Fruit fly (Drosophila melanogaster) whole organism, embryonic: Measurements from ENCODE around the gene CG3534.

Experiments
- ATbp ChIP-seq: fragments of 200-800 bp; sonication (Bioruptor generic); optimal IDR thresholded peaks from 2 replicates; lab custom pipeline; 2017; ENCODE audit warnings: missing biosample characterization, mild to moderate bottlenecking, missing genetic modification characterization, missing genetic modification reagents
- B-H2 ChIP-seq: fragments of 200-800 bp; sonication (Bioruptor generic); optimal IDR thresholded peaks from 2 replicates; lab custom pipeline; 2018; ENCODE audit warnings: missing biosample characterization, mild to moderate bottlenecking, missing genetic modification characterization
- CG10543 ChIP-seq: fragments of 200-800 bp; sonication (Bioruptor generic); optimal IDR thresholded peaks from 3 replicates; lab custom pipeline; 2017; ENCODE audit warnings: missing biosample characterization, mild to moderate bottlenecking, missing genetic modification characterization, moderate library complexity
- CG11456 ChIP-seq: fragments of 200-800 bp; sonication (Bioruptor generic); IDR thresholded peaks from 3 replicates; pipeline ENCODE4 v1.3.6; 2022; ENCODE audit warnings: missing biosample characterization, missing genetic modification characterization
- CG11560 ChIP-seq: fragments of 200-800 bp; sonication (Bioruptor generic); IDR thresholded peaks from 3 replicates; pipeline ENCODE4 v1.3.6; 2022; ENCODE audit warnings: missing biosample characterization, missing genetic modification characterization
- CG11695 ChIP-seq: fragments of 200-800 bp; sonication (Bioruptor generic); IDR thresholded peaks from 3 replicates; pipeline ENCODE4 v1.3.6; 2022; ENCODE audit warnings: missing biosample characterization, missing genetic modification characterization
- CG12659 ChIP-seq: fragments of 200-800 bp; sonication (Bioruptor generic); optimal IDR thresholded peaks from 3 replicates; lab custom pipeline; 2017; ENCODE audit warnings: mild to moderate bottlenecking, missing biosample characterization, missing genetic modification reagents, missing genetic modification characterization
- CG12769 ChIP-seq: fragments of 200-800 bp; sonication (Bioruptor generic); optimal IDR thresholded peaks from 2 replicates; lab custom pipeline; 2019; ENCODE audit warnings: missing biosample characterization, mild to moderate bottlenecking, missing genetic modification characterization, moderate library complexity
- CG1529 ChIP-seq: fragments of 200-800 bp; sonication (Bioruptor generic); optimal IDR thresholded peaks from 3 replicates; lab custom pipeline; 2018; ENCODE audit warnings: missing biosample characterization, missing genetic modification characterization
- CG18262 ChIP-seq: fragments of 200-800 bp; optimal IDR thresholded peaks from 3 replicates; lab custom pipeline; 2019; ENCODE audit warnings: missing biosample characterization, mild to moderate bottlenecking, missing genetic modification characterization, moderate library complexity
- CG18599 ChIP-seq: fragments of 200-800 bp; sonication (Bioruptor generic); optimal IDR thresholded peaks from 3 replicates; lab custom pipeline; 2017; ENCODE audit warnings: missing biosample characterization, missing genetic modification characterization, mild to moderate bottlenecking, moderate library complexity, missing genetic modification reagents
- CG3065 ChIP-seq: fragments of 200-800 bp; sonication (Bioruptor generic); optimal IDR thresholded peaks from 2 replicates; lab custom pipeline; 2016; ENCODE audit warnings: missing biosample characterization, missing genetic modification characterization
- CG6689 ChIP-seq: fragments of 200-800 bp; sonication (Bioruptor generic); IDR thresholded peaks from 2 replicates; pipeline ENCODE4 v1.3.6; 2022; ENCODE audit warnings: missing biosample characterization, missing genetic modification characterization
- CG9609 ChIP-seq: fragments of 200-800 bp; sonication (Bioruptor generic); optimal IDR thresholded peaks from 3 replicates; lab custom pipeline; 2016; ENCODE audit warnings: missing biosample characterization, missing genetic modification characterization
- Drgx ChIP-seq: fragments of 200-800 bp; sonication (Bioruptor generic); IDR thresholded peaks from 2 replicates; pipeline ENCODE4 v1.3.6; 2022; ENCODE audit warnings: missing biosample characterization, missing genetic modification characterization
- ERR ChIP-seq: fragments of 200-800 bp; sonication (Bioruptor generic); optimal IDR thresholded peaks from 2 replicates; lab custom pipeline; 2016; ENCODE audit warnings: missing biosample characterization, missing genetic modification characterization
- Fer3 ChIP-seq: fragments of 200-800 bp; sonication (Bioruptor generic); optimal IDR thresholded peaks from 2 replicates; lab custom pipeline; 2018; ENCODE audit warnings: missing biosample characterization, mild to moderate bottlenecking, missing genetic modification characterization, moderate library complexity
- Hr78 ChIP-seq, 2 experiments: fragments of 200-800 bp in 1 of 2; fragments of >200 bp in 1 of 2; sonication (Bioruptor generic) in 1 of 2; optimal IDR thresholded peaks; 2 replicates each; lab custom pipeline; 2017 to 2019; ENCODE audit warnings: missing biosample characterization in 2 of 2, missing genetic modification characterization in 2 of 2, mild to moderate bottlenecking in 1 of 2, moderate library complexity in 1 of 2
- MBD-R2 ChIP-seq: fragments of 200-800 bp; sonication (Bioruptor generic); IDR thresholded peaks from 2 replicates; pipeline ENCODE4 v1.3.6; 2022; ENCODE audit warnings: missing biosample characterization, missing genetic modification characterization
- Sox102F ChIP-seq: fragments of 200-800 bp; sonication (Bioruptor generic); optimal IDR thresholded peaks from 2 replicates; lab custom pipeline; 2018; ENCODE audit warnings: missing biosample characterization, mild to moderate bottlenecking, missing genetic modification characterization, moderate library complexity
- Trl ChIP-seq, 3 experiments: fragments of >200 bp in 2 of 3; fragments of 200-800 bp in 1 of 3; sonication (Bioruptor generic) in 1 of 3; optimal IDR thresholded peaks; 2 replicates in 1 of 3; 3 replicates in 2 of 3; lab custom pipeline; 2016 to 2017; ENCODE audit warnings: missing biosample characterization in 1 of 3, missing genetic modification characterization in 1 of 3
- ab ChIP-seq: fragments of 200-800 bp; sonication (Bioruptor generic); optimal IDR thresholded peaks from 2 replicates; lab custom pipeline; 2016; ENCODE audit warnings: missing biosample characterization, missing genetic modification characterization
- ase ChIP-seq: fragments of 200-800 bp; sonication (Bioruptor generic); IDR thresholded peaks from 3 replicates; pipeline ENCODE4 v1.3.6; 2022; ENCODE audit warnings: missing biosample characterization, missing genetic modification characterization
- bcd ChIP-seq: fragments of 200-800 bp; sonication (Bioruptor generic); optimal IDR thresholded peaks from 2 replicates; lab custom pipeline; 2017; ENCODE audit warnings: missing biosample characterization, mild to moderate bottlenecking, missing genetic modification characterization
- caup ChIP-seq: fragments of 200-800 bp; sonication (Bioruptor generic); optimal IDR thresholded peaks from 3 replicates; lab custom pipeline; 2017; ENCODE audit warnings: missing biosample characterization, mild to moderate bottlenecking, missing genetic modification characterization, moderate library complexity; ENCODE audit not compliant: severe bottlenecking
- crp ChIP-seq, 2 experiments: fragments of 200-800 bp; sonication (Bioruptor generic); optimal IDR thresholded peaks; 2 replicates in 1 of 2; 3 replicates in 1 of 2; lab custom pipeline; 2017; ENCODE audit warnings: missing biosample characterization in 2 of 2, missing genetic modification characterization in 2 of 2, mild to moderate bottlenecking in 1 of 2, moderate library complexity in 1 of 2
- fd96Cb ChIP-seq: fragments of 200-800 bp; sonication (Bioruptor generic); optimal IDR thresholded peaks from 2 replicates; lab custom pipeline; 2018; ENCODE audit warnings: missing biosample characterization, mild to moderate bottlenecking, missing genetic modification characterization, moderate library complexity
- ftz-f1 ChIP-seq: fragments of 200-800 bp; sonication (Bioruptor generic); optimal IDR thresholded peaks from 2 replicates; lab custom pipeline; 2016; ENCODE audit warnings: missing biosample characterization, missing genetic modification characterization
- grn ChIP-seq: fragments of 200-800 bp; sonication (Bioruptor generic); optimal IDR thresholded peaks from 3 replicates; lab custom pipeline; 2017; ENCODE audit warnings: missing biosample characterization, missing genetic modification characterization
- h ChIP-seq: fragments of >200 bp; optimal IDR thresholded peaks from 2 replicates; lab custom pipeline; 2017
- hth ChIP-seq: fragments of >200 bp; optimal IDR thresholded peaks from 2 replicates; lab custom pipeline; 2017; ENCODE audit warnings: inconsistent platforms
- ken ChIP-seq: fragments of 200-800 bp; sonication (Bioruptor generic); IDR thresholded peaks from 3 replicates; pipeline ENCODE4 v1.3.6; 2022; ENCODE audit warnings: missing biosample characterization, missing genetic modification characterization
- mld ChIP-seq: fragments of 200-800 bp; sonication (Bioruptor generic); IDR thresholded peaks from 3 replicates; pipeline ENCODE4 v1.3.6; 2022; ENCODE audit warnings: missing biosample characterization, missing genetic modification characterization; ENCODE audit not compliant: partially characterized antibody
- nerfin-2 ChIP-seq: fragments of 200-800 bp; sonication (Bioruptor generic); IDR thresholded peaks from 2 replicates; pipeline ENCODE4 v1.3.6; 2022; ENCODE audit warnings: missing biosample characterization, missing genetic modification characterization; ENCODE audit not compliant: partially characterized antibody
- nmo ChIP-seq: fragments of 200-800 bp; sonication (Bioruptor generic); optimal IDR thresholded peaks from 2 replicates; lab custom pipeline; 2018; ENCODE audit warnings: missing biosample characterization, mild to moderate bottlenecking, missing genetic modification characterization, moderate library complexity
- pfk ChIP-seq: fragments of 200-800 bp; sonication (Bioruptor generic); optimal IDR thresholded peaks from 2 replicates; lab custom pipeline; 2018; ENCODE audit warnings: missing biosample characterization, mild to moderate bottlenecking, missing genetic modification characterization, moderate library complexity
- rib ChIP-seq: fragments of 200-800 bp; sonication (Bioruptor generic); IDR thresholded peaks from 2 replicates; pipeline ENCODE4 v1.3.6; 2022; ENCODE audit warnings: missing biosample characterization, missing genetic modification characterization
- sima ChIP-seq: fragments of 200-800 bp; sonication (Bioruptor generic); optimal IDR thresholded peaks from 2 replicates; lab custom pipeline; 2016; ENCODE audit warnings: missing biosample characterization, missing genetic modification characterization
- slbo ChIP-seq: fragments of 200-800 bp; sonication (Bioruptor generic); IDR thresholded peaks from 2 replicates; pipeline ENCODE4 v1.3.6; 2022; ENCODE audit warnings: missing biosample characterization, missing genetic modification characterization
- sug ChIP-seq: fragments of 200-800 bp; optimal IDR thresholded peaks from 2 replicates; lab custom pipeline; 2019; ENCODE audit warnings: missing biosample characterization, mild to moderate bottlenecking, missing genetic modification characterization, moderate library complexity
- tio ChIP-seq: fragments of 200-800 bp; sonication (Bioruptor generic); optimal IDR thresholded peaks from 2 replicates; lab custom pipeline; 2017; ENCODE audit warnings: missing biosample characterization, missing genetic modification characterization, inconsistent platforms
- unpg ChIP-seq: fragments of 200-800 bp; sonication (Bioruptor generic); optimal IDR thresholded peaks from 3 replicates; lab custom pipeline; 2018; ENCODE audit warnings: missing biosample characterization, mild to moderate bottlenecking, missing genetic modification characterization, moderate library complexity
- zf30C ChIP-seq: fragments of 200-800 bp; sonication (Bioruptor generic); optimal IDR thresholded peaks from 3 replicates; lab custom pipeline; 2018; ENCODE audit warnings: missing biosample characterization, mild to moderate bottlenecking, missing genetic modification characterization

Gene CG3534

dm6 chr3R:16987220-16987923 is 8.9 kb upstream of the CG3534 start, which contains the start of gene CG18622 (continued):
- TF ChIP-seq CG11560 (tag; lab: Robert Waterston, UW): 0 out of 3 replicates have a peak, but pooled peaks have one; percentile 6
- no peak for TF ChIP-seq Drgx
- 0 out of 2 replicates have a peak, but pooled peaks have one; percentile 19 for TF ChIP-seq nerfin-2 (GFP tag; lab: Robert Waterston, UW)
- TF ChIP-seq CG12769: peak; percentile 54
- peak; percentile 28 for TF ChIP-seq CG18599 (GFP tag; lab: Kevin White, UChicago)
- peak in 1 of 2 experiments; percentile 10 for TF ChIP-seq crp (GFP tag; optimal IDR thresholded peaks at IDR 0.05; lab: Kevin White, UChicago)
- TF ChIP-seq ase (GFP tag; lab: Robert Waterston, UW): no peak
- no peak for TF ChIP-seq bcd
- TF ChIP-seq hth: no peak
- TF ChIP-seq CG3065 (GFP tag; lab: Kevin White, UChicago): no peak
- TF ChIP-seq MBD-R2 (GFP tag; lab: Robert Waterston, UW): 0 out of 2 replicates have a peak, but pooled peaks have one; percentile 19
- peak; percentile 2 for TF ChIP-seq grn (GFP tag; lab: Kevin White, UChicago)
- no peak for TF ChIP-seq ab
- TF ChIP-seq CG11456 (GFP tag; lab: Robert Waterston, UW): no peak; the same call in 2 of the 3 replicates
- peak; percentile 83 for TF ChIP-seq sug (tag; lab: Kevin White, UChicago)
- TF ChIP-seq ATbp (GFP tag; lab: Kevin White, UChicago): no peak
- TF ChIP-seq unpg (GFP tag; lab: Kevin White, UChicago): no peak
- TF ChIP-seq CG18262 (tag; lab: Kevin White, UChicago): peak; percentile 3
- no peak for TF ChIP-seq h
- TF ChIP-seq sima (GFP tag; lab: Kevin White, UChicago): no peak
- TF ChIP-seq mld (GFP tag; lab: Robert Waterston, UW): no peak
- TF ChIP-seq ftz-f1: peak; percentile 86
- peak; percentile 64; the same call in 1 of the 2 replicates for TF ChIP-seq rib
- TF ChIP-seq CG1529 (GFP tag; lab: Kevin White, UChicago): no peak
- peak; percentile 28 for TF ChIP-seq Sox102F (GFP tag; lab: Kevin White, UChicago)
- 0 out of 2 replicates have a peak, but pooled peaks have one; percentile 2 for TF ChIP-seq slbo (GFP tag; lab: Robert Waterston, UW)
- peak; percentile 24 for TF ChIP-seq CG12659 (GFP tag; lab: Kevin White, UChicago)
- no peak for TF ChIP-seq tio
- TF ChIP-seq Hr78 (GFP tag; optimal IDR thresholded peaks at IDR 0.05; lab: Kevin White, UChicago): no peak
- TF ChIP-seq nmo (GFP tag; lab: Kevin White, UChicago): peak; percentile 12
- peak; percentile 19 for TF ChIP-seq B-H2 (GFP tag; lab: Kevin White, UChicago)
- TF ChIP-seq CG11695: no peak
- no peak for TF ChIP-seq zf30C (GFP tag; lab: Kevin White, UChicago)
- TF ChIP-seq CG10543 (GFP tag; lab: Kevin White, UChicago): peak; percentile 96
- no peak for TF ChIP-seq CG6689 (GFP tag; lab: Robert Waterston, UW)
- TF ChIP-seq pfk: peak; percentile 12
- TF ChIP-seq fd96Cb (tag; lab: Kevin White, UChicago): peak; percentile 6
- TF ChIP-seq ERR (GFP tag; lab: Kevin White, UChicago): peak; percentile 11
- TF ChIP-seq Fer3: no peak
- no peak for TF ChIP-seq CG9609
- TF ChIP-seq ken (GFP tag; lab: Robert Waterston, UW): 0 out of 3 replicates have a peak, but pooled peaks have one; percentile 32
- peak; percentile 33 for TF ChIP-seq caup (GFP tag; lab: Kevin White, UChicago)
- peak; percentile 56 to 74 for TF ChIP-seq Trl (optimal IDR thresholded peaks at IDR 0.05; lab: Kevin White, UChicago)
- TF ChIP-seq Trl (GFP tag; optimal IDR thresholded peaks at IDR 0.05; lab: Kevin White, UChicago): no peak
